Worm (Caenorhabditis elegans) whole organism, L4/young adult: Measurements from ENCODE around the gene cdc-48.1.

Source experiments
- W03F9.2 ChIP-seq: fragments of 150-350 bp; optimal IDR thresholded peaks from 2 replicates; lab custom pipeline; 2014; ENCODE audit warnings: missing biosample characterization, missing genetic modification characterization
- dao-5 ChIP-seq: sonication (generic microtip); optimal IDR thresholded peaks from 2 replicates; lab custom pipeline; 2016; ENCODE audit warnings: missing genotype, missing genetic modification characterization, moderate library complexity, missing compliant biosample characterization

ce11 chrII:10558345-10558744, 4.9 kb downstream of the cdc-48.1 start:
- TF ChIP-seq dao-5 (no peak), W03F9.2 (no peak)
